Worm (Caenorhabditis elegans) whole organism, L4 larva: ENCODE data around the gene srh-34.

ENCODE experiments used
- F37D6.2 ChIP-seq: sonication (generic microtip); optimal IDR thresholded peaks from 2 replicates; lab custom pipeline; 2016; ENCODE audit warnings: mild to moderate bottlenecking, missing genetic modification characterization, missing compliant biosample characterization
- F44E2.7 ChIP-seq: fragments of 200-800 bp; sonication (Bioruptor generic); IDR thresholded peaks from 2 replicates; pipeline ENCODE4 v2.1.2; 2022; ENCODE audit warnings: missing genetic modification characterization, missing compliant biosample characterization
- R02D3.7 ChIP-seq: fragments of 150-350 bp; sonication (generic microtip); optimal IDR thresholded peaks from 3 replicates; lab custom pipeline; 2014; ENCODE audit warnings: missing biosample characterization, missing genetic modification characterization
- T26A8.4 ChIP-seq: fragments of 200-800 bp; sonication (Bioruptor generic); IDR thresholded peaks from 2 replicates; pipeline ENCODE4 v1.3.6; 2022; ENCODE audit warnings: missing genetic modification characterization, missing compliant biosample characterization
- Y105C5A.15 ChIP-seq: fragments of 200-800 bp; sonication (Bioruptor generic); IDR thresholded peaks from 2 replicates; pipeline ENCODE4 v1.3.6; 2022; ENCODE audit warnings: missing genetic modification characterization, missing compliant biosample characterization
- Y75B8A.6 ChIP-seq: fragments of 200-800 bp; sonication (Bioruptor generic); IDR thresholded peaks from 2 replicates; pipeline ENCODE4 v1.3.6; 2022; ENCODE audit warnings: missing genetic modification reagents, missing genetic modification characterization, missing compliant biosample characterization
- ZK546.5 ChIP-seq, 2 experiments: sonication (generic microtip); optimal IDR thresholded peaks; 2 replicates each; lab custom pipeline; 2017; ENCODE audit warnings: missing biosample characterization in 2 of 2, missing genetic modification characterization in 2 of 2
- aha-1 ChIP-seq: fragments of 150-350 bp; peaks from one replicate; lab custom pipeline; 2014; ENCODE audit warnings: missing biosample characterization, missing genetic modification characterization
- ama-1 ChIP-seq: fragments of 150-350 bp; optimal IDR thresholded peaks from 2 replicates; lab custom pipeline; 2014; ENCODE audit warnings: inconsistent platforms, mixed read lengths
- ceh-44 ChIP-seq: fragments of 200-800 bp; sonication (Bioruptor generic); IDR thresholded peaks from 2 replicates; pipeline ENCODE4 v1.3.6; 2022; ENCODE audit warnings: missing genetic modification reagents, missing genetic modification characterization, missing compliant biosample characterization
- ceh-82 ChIP-seq: sonication (generic microtip); optimal IDR thresholded peaks from 2 replicates; lab custom pipeline; 2017; ENCODE audit warnings: missing biosample characterization, missing genetic modification characterization
- cey-2 ChIP-seq: sonication (generic microtip); optimal IDR thresholded peaks from 3 replicates; lab custom pipeline; 2017; ENCODE audit warnings: missing genetic modification characterization, mild to moderate bottlenecking, missing compliant biosample characterization, antibody characterized with exemption, borderline replicate concordance; ENCODE audit not compliant: insufficient read depth
- ctbp-1 ChIP-seq: fragments of 200-800 bp; sonication (Bioruptor generic); IDR thresholded peaks from 2 replicates; pipeline ENCODE4 v1.3.6; 2022; ENCODE audit warnings: missing genetic modification reagents, missing genetic modification characterization, missing compliant biosample characterization
- daf-12 ChIP-seq: fragments of 150-350 bp; optimal IDR thresholded peaks from 2 replicates; lab custom pipeline; 2014; ENCODE audit warnings: missing biosample characterization, missing genetic modification reagents, missing genetic modification characterization
- daf-16 ChIP-seq, 3 experiments: sonication (generic microtip); optimal IDR thresholded peaks; 2 replicates each; lab custom pipeline; 2016 to 2017; ENCODE audit warnings: missing genetic modification characterization in 3 of 3, missing genetic modification reagents in 3 of 3, mild to moderate bottlenecking in 2 of 3, missing compliant biosample characterization in 2 of 3, missing biosample characterization in 1 of 3, moderate library complexity in 1 of 3
- dmd-6 ChIP-seq: fragments of 200-800 bp; sonication (Bioruptor generic); IDR thresholded peaks from 2 replicates; pipeline ENCODE4 v1.3.6; 2022; ENCODE audit warnings: missing genetic modification reagents, missing genetic modification characterization, missing compliant biosample characterization
- dmd-9 ChIP-seq: fragments of 200-800 bp; sonication (Bioruptor generic); IDR thresholded peaks from 2 replicates; pipeline ENCODE4 v1.3.6; 2022; ENCODE audit warnings: missing genetic modification reagents, missing genetic modification characterization, missing compliant biosample characterization
- dpl-1 ChIP-seq: fragments of 150-350 bp; optimal IDR thresholded peaks from 2 replicates; lab custom pipeline; 2014; ENCODE audit warnings: missing biosample characterization, missing genetic modification reagents, missing genetic modification characterization
- duxl-1 ChIP-seq: sonication (generic microtip); optimal IDR thresholded peaks from 2 replicates; lab custom pipeline; 2016; ENCODE audit warnings: mild to moderate bottlenecking, missing genetic modification characterization, moderate library complexity, missing compliant biosample characterization; ENCODE audit not compliant: poor library complexity
- dve-1 ChIP-seq: sonication (generic microtip); optimal IDR thresholded peaks from 2 replicates; lab custom pipeline; 2017; ENCODE audit warnings: antibody characterized with exemption, mild to moderate bottlenecking, missing genetic modification characterization, missing compliant biosample characterization; ENCODE audit not compliant: insufficient read depth
- gei-8 ChIP-seq: fragments of 200-800 bp; sonication (Bioruptor generic); optimal IDR thresholded peaks from 2 replicates; lab custom pipeline; 2018; ENCODE audit warnings: mild to moderate bottlenecking, missing genetic modification characterization, missing compliant biosample characterization
- hlh-11 ChIP-seq: fragments of 200-800 bp; sonication (Bioruptor generic); optimal IDR thresholded peaks from 2 replicates; lab custom pipeline; 2018; ENCODE audit warnings: mild to moderate bottlenecking, missing genetic modification characterization, missing compliant biosample characterization
- hlh-30 ChIP-seq: sonication (generic microtip); optimal IDR thresholded peaks from 2 replicates; lab custom pipeline; 2017; ENCODE audit warnings: antibody characterized with exemption, mild to moderate bottlenecking, missing genetic modification characterization, missing compliant biosample characterization; ENCODE audit not compliant: insufficient read depth
- jun-1 ChIP-seq: fragments of 150-350 bp; optimal IDR thresholded peaks from 2 replicates; lab custom pipeline; 2014; ENCODE audit warnings: missing biosample characterization, missing genetic modification reagents, missing genetic modification characterization
- lin-29 ChIP-seq: fragments of 200-800 bp; sonication (Bioruptor generic); IDR thresholded peaks from 2 replicates; pipeline ENCODE4 v1.3.6; 2022; ENCODE audit warnings: missing genetic modification reagents, missing genetic modification characterization, missing compliant biosample characterization
- lin-38 ChIP-seq: fragments of 200-800 bp; sonication (Bioruptor generic); IDR thresholded peaks from 2 replicates; pipeline ENCODE4 v1.3.6; 2022; ENCODE audit warnings: missing genetic modification reagents, missing genetic modification characterization, missing compliant biosample characterization
- lin-39 ChIP-seq: fragments of 150-350 bp; optimal IDR thresholded peaks from 2 replicates; lab custom pipeline; 2014; ENCODE audit warnings: missing biosample characterization, missing genetic modification reagents, missing genetic modification characterization
- lir-3 ChIP-seq: sonication (generic microtip); optimal IDR thresholded peaks from 2 replicates; lab custom pipeline; 2016; ENCODE audit warnings: mild to moderate bottlenecking, missing genetic modification characterization, missing compliant biosample characterization
- madf-5 ChIP-seq, 2 experiments: fragments of 200-800 bp; sonication (Bioruptor generic); IDR thresholded peaks; 2 replicates each; pipeline ENCODE4 v1.3.6; 2022; ENCODE audit warnings: missing compliant biosample characterization in 2 of 2, missing genetic modification characterization in 2 of 2
- mdl-1 ChIP-seq, 2 experiments: fragments of 150-350 bp in 1 of 2; sonication (generic microtip) in 1 of 2; optimal IDR thresholded peaks; 2 replicates each; lab custom pipeline; 2014 to 2017; ENCODE audit warnings: missing biosample characterization in 2 of 2, missing genetic modification characterization in 2 of 2
- mep-1 ChIP-seq: fragments of 150-350 bp; sonication (generic microtip); optimal IDR thresholded peaks from 3 replicates; lab custom pipeline; 2014; ENCODE audit warnings: missing biosample characterization, missing genetic modification characterization
- mxl-2 ChIP-seq: fragments of 200-800 bp; sonication (Bioruptor generic); conservative IDR thresholded peaks from 2 replicates; pipeline ENCODE4 v1.3.6; 2022; ENCODE audit warnings: missing genetic modification reagents, missing genetic modification characterization, missing compliant biosample characterization
- mxl-3 ChIP-seq: fragments of 200-800 bp; sonication (Bioruptor generic); optimal IDR thresholded peaks from 2 replicates; lab custom pipeline; 2018; ENCODE audit warnings: mild to moderate bottlenecking, missing genetic modification characterization, missing compliant biosample characterization
- nhr-11 ChIP-seq: fragments of 150-350 bp; optimal IDR thresholded peaks from 2 replicates; lab custom pipeline; 2014; ENCODE audit warnings: missing biosample characterization, missing genetic modification characterization
- nhr-111 ChIP-seq: fragments of 200-800 bp; sonication (Bioruptor generic); optimal IDR thresholded peaks from 2 replicates; lab custom pipeline; 2018; ENCODE audit warnings: mild to moderate bottlenecking, missing genetic modification characterization, missing compliant biosample characterization
- nhr-237 ChIP-seq: sonication (generic microtip); optimal IDR thresholded peaks from 2 replicates; lab custom pipeline; 2017; ENCODE audit warnings: missing biosample characterization, missing genetic modification characterization
- nhr-28 ChIP-seq: fragments of 150-350 bp; optimal IDR thresholded peaks from 2 replicates; lab custom pipeline; 2014; ENCODE audit warnings: missing biosample characterization, missing genetic modification characterization
- nhr-41 ChIP-seq: fragments of 200-800 bp; sonication (Bioruptor generic); IDR thresholded peaks from 2 replicates; pipeline ENCODE4 v1.3.6; 2022; ENCODE audit warnings: missing genetic modification reagents, missing genetic modification characterization, missing compliant biosample characterization
- nhr-48 ChIP-seq: sonication (generic microtip); optimal IDR thresholded peaks from 2 replicates; lab custom pipeline; 2016; ENCODE audit warnings: mild to moderate bottlenecking, missing genetic modification characterization, missing compliant biosample characterization
- nhr-76 ChIP-seq: fragments of 150-350 bp; optimal IDR thresholded peaks from 2 replicates; lab custom pipeline; 2014; ENCODE audit warnings: missing biosample characterization, missing genetic modification characterization
- nhr-77 ChIP-seq: fragments of 150-350 bp; optimal IDR thresholded peaks from 2 replicates; lab custom pipeline; 2014; ENCODE audit warnings: missing biosample characterization, missing genetic modification characterization
- pha-4 ChIP-seq, 2 experiments: fragments of 150-350 bp in 1 of 2; fragments of 200-800 bp in 1 of 2; sonication (Bioruptor generic) in 1 of 2; IDR thresholded peaks in 1 of 2; optimal IDR thresholded peaks in 1 of 2; 2 replicates each; pipeline versions ENCODE4 v1.3.6 to Lab custom; 2014 to 2022; ENCODE audit warnings: missing genetic modification characterization in 2 of 2, missing genetic modification reagents in 2 of 2, missing biosample characterization in 1 of 2, missing compliant biosample characterization in 1 of 2
- php-3 ChIP-seq: fragments of 200-800 bp; sonication (Bioruptor generic); IDR thresholded peaks from 2 replicates; pipeline ENCODE4 v1.3.6; 2022; ENCODE audit warnings: missing genetic modification reagents, missing genetic modification characterization, missing compliant biosample characterization
- pqm-1 ChIP-seq: sonication (generic microtip); optimal IDR thresholded peaks from 2 replicates; lab custom pipeline; 2017; ENCODE audit warnings: missing biosample characterization, missing genetic modification characterization
- spr-3 ChIP-seq: fragments of 200-800 bp; sonication (Bioruptor generic); optimal IDR thresholded peaks from 2 replicates; lab custom pipeline; 2018; ENCODE audit warnings: mild to moderate bottlenecking, missing genetic modification characterization, missing compliant biosample characterization
- tra-1 ChIP-seq: fragments of 200-800 bp; sonication (Bioruptor generic); IDR thresholded peaks from 2 replicates; pipeline ENCODE4 v1.3.6; 2022; ENCODE audit warnings: missing genetic modification reagents, missing genetic modification characterization, missing compliant biosample characterization
- unc-62 ChIP-seq, 3 experiments: fragments of 150-350 bp in 1 of 3; sonication (generic microtip); optimal IDR thresholded peaks in 2 of 3; peaks in 1 of 3; 1 replicate in 1 of 3; 2 replicates in 2 of 3; lab custom pipeline; 2014 to 2017; ENCODE audit warnings: missing biosample characterization in 3 of 3, missing genetic modification characterization in 3 of 3, missing genetic modification reagents in 3 of 3, missing genotype in 1 of 3
- vab-7 ChIP-seq: fragments of 200-800 bp; sonication (Bioruptor generic); IDR thresholded peaks from 2 replicates; pipeline ENCODE4 v1.3.6; 2022; ENCODE audit warnings: missing genetic modification reagents, missing genetic modification characterization, missing compliant biosample characterization
- zip-2 ChIP-seq: fragments of 150-350 bp; optimal IDR thresholded peaks from 2 replicates; lab custom pipeline; 2014; ENCODE audit warnings: missing biosample characterization, missing genetic modification characterization
- ztf-11 ChIP-seq: fragments of 150-350 bp; optimal IDR thresholded peaks from 2 replicates; lab custom pipeline; 2014; ENCODE audit warnings: missing biosample characterization, missing genetic modification characterization

Gene srh-34

ce11 chrV:474516-474915 lies 28.0 kb upstream of the srh-34 start, which contains the start of gene nhr-99:
Gene nhr-99 (plus strand): TSS chrV:474778.
- TF ChIP-seq tra-1 (no peak), mxl-3 (GFP tag; lab: Kevin White, UChicago) (peak; percentile 27), T26A8.4 (GFP tag; lab: Robert Waterston, UW) (no peak), aha-1 (tag; lab: Kevin White, UChicago) (no peak), F44E2.7 (no peak), nhr-48 (tag; lab: Kevin White, UChicago) (no peak), lin-38 (no peak), ceh-44 (GFP tag; lab: Robert Waterston, UW) (no peak), dmd-6 (GFP tag; lab: Robert Waterston, UW) (peak; percentile 79), nhr-111 (no peak), daf-16 (GFP tag; optimal IDR thresholded peaks at IDR 0.05; lab: Kevin White, UChicago) (no peak), daf-16 (tag; optimal IDR thresholded peaks at IDR 0.05; lab: Kevin White, UChicago) (peak; percentile 75), mep-1 (tag; lab: Kevin White, UChicago) (no peak), gei-8 (GFP tag; lab: Kevin White, UChicago) (no peak), mxl-2 (GFP tag; lab: Robert Waterston, UW) (no peak), madf-5 (GFP tag; IDR thresholded peaks at IDR 0.05; lab: Robert Waterston, UW) (no peak), nhr-77 (tag; lab: Kevin White, UChicago) (peak; percentile 47), ama-1 (lab: Kevin White, UChicago) (no peak), unc-62 (GFP tag; optimal IDR thresholded peaks at IDR 0.05 in 1 of 2; lab: Kevin White, UChicago) (no peak), unc-62 (tag; optimal IDR thresholded peaks at IDR 0.05; lab: Kevin White, UChicago) (no peak), F37D6.2 (no peak), spr-3 (no peak), dve-1 (tag; lab: Kevin White, UChicago) (peak; percentile 71), Y105C5A.15 (GFP tag; lab: Robert Waterston, UW) (no peak), ZK546.5 (tag; optimal IDR thresholded peaks at IDR 0.05; lab: Kevin White, UChicago) (no peak), cey-2 (no peak), jun-1 (tag; lab: Kevin White, UChicago) (no peak), nhr-28 (tag; lab: Kevin White, UChicago) (peak; percentile 80), Y75B8A.6 (GFP tag; lab: Robert Waterston, UW) (no peak), lin-29 (GFP tag; lab: Robert Waterston, UW) (no peak), ceh-82 (no peak), ctbp-1 (GFP tag; lab: Robert Waterston, UW) (no peak), mdl-1 (tag; optimal IDR thresholded peaks at IDR 0.05; lab: Kevin White, UChicago) (peak in 1 of 2 experiments; percentile 45), lin-39 (no peak), dpl-1 (no peak), nhr-76 (no peak), hlh-11 (tag; lab: Kevin White, UChicago) (peak; percentile 61), dmd-9 (GFP tag; lab: Robert Waterston, UW) (no peak), duxl-1 (tag; lab: Kevin White, UChicago) (no peak), hlh-30 (tag; lab: Kevin White, UChicago) (peak; percentile 39), nhr-41 (no peak), ztf-11 (tag; lab: Kevin White, UChicago) (no peak), R02D3.7 (no peak), nhr-11 (no peak), pha-4 (GFP tag; IDR thresholded peaks at IDR 0.05; lab: Robert Waterston, UW) (no peak), pha-4 (tag; optimal IDR thresholded peaks at IDR 0.05; lab: Kevin White, UChicago) (no peak), zip-2 (tag; lab: Kevin White, UChicago) (no peak), lir-3 (tag; lab: Kevin White, UChicago) (no peak), pqm-1 (tag; lab: Kevin White, UChicago) (peak; percentile 46), nhr-237 (no peak), vab-7 (GFP tag; lab: Robert Waterston, UW) (no peak), php-3 (GFP tag; lab: Robert Waterston, UW) (peak; percentile 94), daf-12 (tag; lab: Kevin White, UChicago) (no peak)
